Fruit fly (Drosophila melanogaster) whole organism, embryonic: Measurements from ENCODE around the gene CG14655.

ENCODE experiments used
- Antp ChIP-seq: fragments of 200-800 bp; sonication (Bioruptor generic); optimal IDR thresholded peaks from 3 replicates; lab custom pipeline; 2016; ENCODE audit warnings: missing biosample characterization, missing genetic modification characterization
- BEAF-32 ChIP-seq: fragments of 200-800 bp; sonication (Bioruptor generic); optimal IDR thresholded peaks from 3 replicates; lab custom pipeline; 2017; ENCODE audit warnings: missing biosample characterization, missing genetic modification characterization, mild to moderate bottlenecking, moderate library complexity, missing genetic modification reagents
- CG10147 ChIP-seq: fragments of 200-800 bp; sonication (Bioruptor generic); optimal IDR thresholded peaks from 2 replicates; lab custom pipeline; 2019; ENCODE audit warnings: missing biosample characterization, mild to moderate bottlenecking, missing genetic modification characterization, moderate library complexity
- CG10267 ChIP-seq: fragments of 200-800 bp; sonication (Bioruptor generic); optimal IDR thresholded peaks from 2 replicates; lab custom pipeline; 2018; ENCODE audit warnings: missing biosample characterization, mild to moderate bottlenecking, missing genetic modification characterization, moderate library complexity
- CG10321 ChIP-seq: fragments of 200-800 bp; sonication (Bioruptor generic); IDR thresholded peaks from 2 replicates; pipeline ENCODE4 v1.3.6; 2022; ENCODE audit warnings: missing biosample characterization, missing genetic modification characterization
- CG10565 ChIP-seq: fragments of 200-800 bp; sonication (Bioruptor generic); optimal IDR thresholded peaks from 3 replicates; lab custom pipeline; 2016; ENCODE audit warnings: missing biosample characterization, mild to moderate bottlenecking, missing genetic modification characterization
- CG10979 ChIP-seq: fragments of 200-800 bp; sonication (Bioruptor generic); optimal IDR thresholded peaks from 2 replicates; lab custom pipeline; 2018; ENCODE audit warnings: missing biosample characterization, mild to moderate bottlenecking, missing genetic modification characterization, moderate library complexity
- CG17361 ChIP-seq: fragments of 200-800 bp; sonication (Bioruptor generic); IDR thresholded peaks from 3 replicates; pipeline ENCODE4 v1.3.6; 2022; ENCODE audit warnings: missing biosample characterization, missing genetic modification characterization
- CG17568 ChIP-seq: fragments of 200-800 bp; sonication (Bioruptor generic); optimal IDR thresholded peaks from 2 replicates; lab custom pipeline; 2018; ENCODE audit warnings: missing biosample characterization, mild to moderate bottlenecking, missing genetic modification characterization, moderate library complexity
- CG17829 ChIP-seq: fragments of 200-800 bp; optimal IDR thresholded peaks from 2 replicates; lab custom pipeline; 2019; ENCODE audit warnings: missing biosample characterization, mild to moderate bottlenecking, missing genetic modification characterization, moderate library complexity
- CG17912 ChIP-seq: fragments of 200-800 bp; sonication (Bioruptor generic); optimal IDR thresholded peaks from 2 replicates; lab custom pipeline; 2018; ENCODE audit warnings: missing biosample characterization, mild to moderate bottlenecking, missing genetic modification characterization
- CG2116 ChIP-seq: fragments of 200-800 bp; sonication (Bioruptor generic); optimal IDR thresholded peaks from 3 replicates; lab custom pipeline; 2018; ENCODE audit warnings: missing biosample characterization, mild to moderate bottlenecking, missing genetic modification characterization
- CG32532 ChIP-seq: fragments of 200-800 bp; sonication (Bioruptor generic); IDR thresholded peaks from 2 replicates; pipeline ENCODE4 v1.3.6; 2022; ENCODE audit warnings: missing biosample characterization, missing genetic modification characterization
- CG32767 ChIP-seq: fragments of 200-800 bp; sonication (Bioruptor generic); IDR thresholded peaks from 2 replicates; pipeline ENCODE4 v1.3.6; 2022; ENCODE audit warnings: missing biosample characterization, missing genetic modification characterization
- CG5245 ChIP-seq: fragments of 200-800 bp; sonication (Bioruptor generic); optimal IDR thresholded peaks from 3 replicates; lab custom pipeline; 2016; ENCODE audit warnings: missing biosample characterization, missing genetic modification characterization
- CG6791 ChIP-seq: fragments of 200-800 bp; sonication (Bioruptor generic); IDR thresholded peaks from 3 replicates; pipeline ENCODE4 v1.3.6; 2022; ENCODE audit warnings: missing biosample characterization, missing genetic modification characterization; ENCODE audit not compliant: partially characterized antibody
- CG8281 ChIP-seq: fragments of 200-800 bp; sonication (Bioruptor generic); optimal IDR thresholded peaks from 2 replicates; lab custom pipeline; 2018; ENCODE audit warnings: missing biosample characterization, mild to moderate bottlenecking, missing genetic modification characterization, moderate library complexity
- CG8765 ChIP-seq: fragments of 200-800 bp; sonication (Bioruptor generic); IDR thresholded peaks from 2 replicates; pipeline ENCODE4 v1.3.6; 2022; ENCODE audit warnings: missing biosample characterization, missing genetic modification characterization
- CG9609 ChIP-seq: fragments of 200-800 bp; sonication (Bioruptor generic); optimal IDR thresholded peaks from 3 replicates; lab custom pipeline; 2016; ENCODE audit warnings: missing biosample characterization, missing genetic modification characterization
- CHES-1-like ChIP-seq: fragments of 200-800 bp; sonication (Bioruptor generic); optimal IDR thresholded peaks from 2 replicates; lab custom pipeline; 2016; ENCODE audit warnings: missing biosample characterization, missing genetic modification characterization
- Dbx ChIP-seq: fragments of 200-800 bp; sonication (Bioruptor generic); IDR thresholded peaks from 3 replicates; pipeline ENCODE4 v1.3.6; 2022; ENCODE audit warnings: missing biosample characterization, missing genetic modification characterization
- Doc3 ChIP-seq: fragments of 200-800 bp; sonication (Bioruptor generic); IDR thresholded peaks from 3 replicates; pipeline ENCODE4 v1.3.6; 2022; ENCODE audit warnings: missing biosample characterization, missing genetic modification characterization; ENCODE audit not compliant: partially characterized antibody
- Dp ChIP-seq: fragments of 200-800 bp; sonication (Bioruptor generic); optimal IDR thresholded peaks from 2 replicates; lab custom pipeline; 2018; ENCODE audit warnings: missing biosample characterization, mild to moderate bottlenecking, missing genetic modification characterization, moderate library complexity
- E2f2 ChIP-seq: fragments of 200-800 bp; sonication (Bioruptor generic); IDR thresholded peaks from 2 replicates; pipeline ENCODE4 v1.3.6; 2022; ENCODE audit warnings: missing biosample characterization, missing genetic modification characterization
- Ets97D ChIP-seq: fragments of 200-800 bp; sonication (Bioruptor generic); optimal IDR thresholded peaks from 3 replicates; lab custom pipeline; 2016; ENCODE audit warnings: missing biosample characterization, missing genetic modification characterization
- Hsf ChIP-seq: fragments of 200-800 bp; sonication (Bioruptor generic); optimal IDR thresholded peaks from 3 replicates; lab custom pipeline; 2016; ENCODE audit warnings: missing biosample characterization, missing genetic modification characterization
- NFAT ChIP-seq: fragments of 200-800 bp; sonication (Bioruptor generic); IDR thresholded peaks from 2 replicates; pipeline ENCODE4 v1.3.6; 2022; ENCODE audit warnings: missing biosample characterization, missing genetic modification characterization
- Vsx1 ChIP-seq: fragments of 200-800 bp; sonication (Bioruptor generic); optimal IDR thresholded peaks from 2 replicates; lab custom pipeline; 2017; ENCODE audit warnings: missing biosample characterization, mild to moderate bottlenecking, missing genetic modification characterization, missing genetic modification reagents
- YL-1 ChIP-seq: fragments of 200-800 bp; sonication (Bioruptor generic); optimal IDR thresholded peaks from 3 replicates; lab custom pipeline; 2017; ENCODE audit warnings: missing biosample characterization, mild to moderate bottlenecking, missing genetic modification characterization
- bcd ChIP-seq: fragments of 200-800 bp; sonication (Bioruptor generic); optimal IDR thresholded peaks from 2 replicates; lab custom pipeline; 2017; ENCODE audit warnings: missing biosample characterization, mild to moderate bottlenecking, missing genetic modification characterization
- chinmo ChIP-seq: fragments of 200-800 bp; sonication (Bioruptor generic); IDR thresholded peaks from 4 replicates; pipeline ENCODE4 v1.3.6; 2022; ENCODE audit warnings: missing biosample characterization, missing genetic modification characterization; ENCODE audit not compliant: partially characterized antibody
- danr ChIP-seq: fragments of 200-800 bp; sonication (Bioruptor generic); IDR thresholded peaks from 2 replicates; pipeline ENCODE4 v1.3.6; 2022; ENCODE audit warnings: missing biosample characterization, missing genetic modification characterization
- dmrt99B ChIP-seq: fragments of 200-800 bp; sonication (Bioruptor generic); optimal IDR thresholded peaks from 2 replicates; lab custom pipeline; 2018; ENCODE audit warnings: missing biosample characterization, mild to moderate bottlenecking, missing genetic modification characterization, moderate library complexity
- ems ChIP-seq: fragments of 200-800 bp; sonication (Bioruptor generic); optimal IDR thresholded peaks from 3 replicates; lab custom pipeline; 2016; ENCODE audit warnings: missing biosample characterization, missing genetic modification characterization
- fd96Cb ChIP-seq: fragments of 200-800 bp; sonication (Bioruptor generic); optimal IDR thresholded peaks from 2 replicates; lab custom pipeline; 2018; ENCODE audit warnings: missing biosample characterization, mild to moderate bottlenecking, missing genetic modification characterization, moderate library complexity
- fu2 ChIP-seq: fragments of 200-800 bp; sonication (Bioruptor generic); optimal IDR thresholded peaks from 2 replicates; lab custom pipeline; 2016; ENCODE audit warnings: missing biosample characterization, missing genetic modification characterization
- gfzf ChIP-seq: fragments of 200-800 bp; sonication (Bioruptor generic); optimal IDR thresholded peaks from 2 replicates; lab custom pipeline; 2016; ENCODE audit warnings: missing biosample characterization, mild to moderate bottlenecking, missing genetic modification characterization, moderate library complexity
- gsb ChIP-seq: fragments of 200-800 bp; sonication (Bioruptor generic); IDR thresholded peaks from 2 replicates; pipeline ENCODE4 v1.3.6; 2022; ENCODE audit warnings: missing biosample characterization, missing genetic modification characterization
- lov ChIP-seq, 2 experiments: fragments of 200-800 bp in 1 of 2; fragments of >200 bp in 1 of 2; sonication (Bioruptor generic) in 1 of 2; IDR thresholded peaks in 1 of 2; optimal IDR thresholded peaks in 1 of 2; 2 replicates in 1 of 2; 3 replicates in 1 of 2; pipeline versions ENCODE4 v1.3.6 to Lab custom; 2017 to 2022; ENCODE audit warnings: missing biosample characterization in 1 of 2, missing genetic modification characterization in 1 of 2
- mld ChIP-seq: fragments of 200-800 bp; sonication (Bioruptor generic); IDR thresholded peaks from 3 replicates; pipeline ENCODE4 v1.3.6; 2022; ENCODE audit warnings: missing biosample characterization, missing genetic modification characterization; ENCODE audit not compliant: partially characterized antibody
- otp ChIP-seq: fragments of 200-800 bp; sonication (Bioruptor generic); IDR thresholded peaks from 3 replicates; pipeline ENCODE4, ENCODE4 v1.3.6; 2022; ENCODE audit warnings: missing biosample characterization, missing genetic modification characterization
- pb ChIP-seq: fragments of 200-800 bp; sonication (Bioruptor generic); optimal IDR thresholded peaks from 3 replicates; lab custom pipeline; 2016; ENCODE audit warnings: missing biosample characterization, missing genetic modification characterization
- pzg ChIP-seq: fragments of 200-800 bp; sonication (Bioruptor generic); optimal IDR thresholded peaks from 3 replicates; lab custom pipeline; 2018; ENCODE audit warnings: missing biosample characterization, mild to moderate bottlenecking, missing genetic modification characterization, moderate library complexity
- sc ChIP-seq, 3 experiments: fragments of >200 bp in 2 of 3; fragments of 200-800 bp in 1 of 3; sonication (Bioruptor generic) in 1 of 3; optimal IDR thresholded peaks; 2 replicates in 2 of 3; 3 replicates in 1 of 3; lab custom pipeline; 2017; ENCODE audit warnings: mild to moderate bottlenecking in 1 of 3, missing biosample characterization in 1 of 3, missing genetic modification characterization in 1 of 3, missing genetic modification reagents in 1 of 3
- sr ChIP-seq: fragments of 200-800 bp; sonication (Bioruptor generic); IDR thresholded peaks from 3 replicates; pipeline ENCODE4 v1.3.6; 2022; ENCODE audit warnings: missing biosample characterization, missing genetic modification characterization
- tgo ChIP-seq: fragments of 200-800 bp; sonication (Bioruptor generic); IDR thresholded peaks from 3 replicates; pipeline ENCODE4 v1.3.6; 2022; ENCODE audit warnings: missing biosample characterization, missing genetic modification characterization
- unpg ChIP-seq: fragments of 200-800 bp; sonication (Bioruptor generic); optimal IDR thresholded peaks from 3 replicates; lab custom pipeline; 2018; ENCODE audit warnings: missing biosample characterization, mild to moderate bottlenecking, missing genetic modification characterization, moderate library complexity
- vnd ChIP-seq: fragments of 200-800 bp; sonication (Bioruptor generic); IDR thresholded peaks from 3 replicates; pipeline ENCODE4 v1.3.6; 2022; ENCODE audit warnings: missing biosample characterization, missing genetic modification characterization; ENCODE audit not compliant: partially characterized antibody

The CG14655 gene

dm6 chr3R:4811124-4811935 is 31.2 kb upstream of the CG14655 start, which contains the start of gene Gmppb (continued):
- TF ChIP-seq lov (optimal IDR thresholded peaks at IDR 0.05; lab: Kevin White, UChicago) (no peak), lov (GFP tag; IDR thresholded peaks at IDR 0.05; lab: Robert Waterston, UW) (no peak), mld (GFP tag; lab: Robert Waterston, UW) (no peak), gsb (GFP tag; lab: Robert Waterston, UW) (no peak), CG8765 (GFP tag; lab: Robert Waterston, UW) (no peak), unpg (GFP tag; lab: Kevin White, UChicago) (no peak), CG17829 (tag; lab: Kevin White, UChicago) (no peak), sc (optimal IDR thresholded peaks at IDR 0.05; lab: Kevin White, UChicago) (no peak), sc (GFP tag; optimal IDR thresholded peaks at IDR 0.05; lab: Kevin White, UChicago) (no peak), Ets97D (no peak), CG32767 (GFP tag; lab: Robert Waterston, UW) (peak; percentile 38; the same call in 1 of the 2 replicates), CG10267 (tag; lab: Kevin White, UChicago) (no peak), CG8281 (no peak), tgo (no peak), CG32532 (no peak), ems (no peak), CG9609 (GFP tag; lab: Kevin White, UChicago) (no peak), CG17361 (GFP tag; lab: Robert Waterston, UW) (no peak), Vsx1 (GFP tag; lab: Kevin White, UChicago) (no peak), CG10979 (tag; lab: Kevin White, UChicago) (no peak), NFAT (GFP tag; lab: Robert Waterston, UW) (no peak), fd96Cb (no peak), CG10321 (GFP tag; lab: Robert Waterston, UW) (no peak), E2f2 (no peak), YL-1 (GFP tag; lab: Kevin White, UChicago) (peak; percentile 72), Dbx (GFP tag; lab: Robert Waterston, UW) (no peak), fu2 (GFP tag; lab: Kevin White, UChicago) (no peak), sr (GFP tag; lab: Robert Waterston, UW) (no peak), gfzf (GFP tag; lab: Kevin White, UChicago) (no peak), Doc3 (GFP tag; lab: Robert Waterston, UW) (no peak), vnd (no peak), chinmo (GFP tag; lab: Robert Waterston, UW) (0 out of 4 replicates have a peak, but pooled peaks have one; percentile 9), CG17912 (no peak), pzg (GFP tag; lab: Kevin White, UChicago) (no peak), CG6791 (no peak), bcd (GFP tag; lab: Kevin White, UChicago) (no peak), pb (GFP tag; lab: Kevin White, UChicago) (no peak), Dp (GFP tag; lab: Kevin White, UChicago) (no peak), CG17568 (GFP tag; lab: Kevin White, UChicago) (no peak), danr (GFP tag; lab: Robert Waterston, UW) (no peak), dmrt99B (no peak), Hsf (GFP tag; lab: Kevin White, UChicago) (no peak), Antp (GFP tag; lab: Kevin White, UChicago) (no peak), CG10565 (GFP tag; lab: Kevin White, UChicago) (no peak), CHES-1-like (GFP tag; lab: Kevin White, UChicago) (no peak), CG5245 (GFP tag; lab: Kevin White, UChicago) (no peak), otp (GFP tag; lab: Robert Waterston, UW) (no peak), CG2116 (GFP tag; lab: Kevin White, UChicago) (no peak), BEAF-32 (no peak), CG10147 (GFP tag; lab: Kevin White, UChicago) (no peak)
